Worm (Caenorhabditis elegans) whole organism, L4 larva: ENCODE results near the gene txt-1.

Source experiments
- nhr-11 ChIP-seq: fragments of 150-350 bp; optimal IDR thresholded peaks from 2 replicates; lab custom pipeline; 2014; ENCODE audit warnings: missing biosample characterization, missing genetic modification characterization
- snpc-4 ChIP-seq: fragments of 150-350 bp; optimal IDR thresholded peaks from 2 replicates; lab custom pipeline; 2014; ENCODE audit warnings: missing biosample characterization, missing genetic modification characterization

DNA sequence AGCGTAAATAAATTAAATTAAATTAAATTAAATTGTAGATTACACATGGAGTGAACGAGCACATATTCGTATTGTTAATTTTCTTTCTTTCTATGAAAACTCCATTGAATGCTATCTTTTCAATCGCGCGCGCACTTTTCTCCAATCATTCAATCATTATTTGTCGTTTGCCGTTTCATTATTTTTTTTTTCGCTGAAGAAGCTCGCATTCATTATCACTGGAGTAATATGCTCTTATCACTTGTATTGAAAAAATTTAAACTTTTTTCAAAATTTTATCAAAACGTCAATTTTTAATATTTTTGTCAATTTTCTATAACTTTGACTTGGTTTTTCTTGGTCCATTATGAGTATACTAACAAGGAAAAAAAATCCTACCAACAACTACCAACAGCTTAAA, 40.5 kb upstream of the txt-1 start:
- TF ChIP-seq snpc-4 (tag; lab: Kevin White, UChicago) (no peak), nhr-11 (tag; lab: Kevin White, UChicago) (no peak)
